Worm (Caenorhabditis elegans): Measurements from ENCODE around the gene sec-16A.1.

DNA sequence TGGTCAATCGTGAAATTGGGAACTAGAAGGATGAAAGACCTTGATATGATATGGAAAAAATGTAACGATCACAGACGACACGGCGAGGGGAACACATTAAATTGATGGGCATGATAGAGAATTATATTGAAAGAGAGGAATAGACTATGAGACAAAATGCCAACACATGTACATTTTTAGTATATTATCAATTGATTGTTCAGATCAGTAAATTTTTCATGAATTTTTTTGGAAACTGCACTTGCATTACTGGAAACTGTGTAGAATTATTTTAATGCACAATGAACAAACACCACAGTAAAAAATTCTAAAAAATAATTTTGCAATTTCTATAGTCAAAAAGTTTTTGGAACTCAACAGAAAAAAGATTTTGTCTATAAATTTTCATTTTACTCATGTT is 47.6 kb downstream of the sec-16A.1 start:
- TF ChIP-seq flt-1 (GFP tag; IDR thresholded peaks at IDR 0.05) (no peak), tab-1 (GFP tag; IDR thresholded peaks at IDR 0.05) (no peak), cog-1 (tag; optimal IDR thresholded peaks at IDR 0.05) (no peak), ref-1 (GFP tag; conservative IDR thresholded peaks at IDR 0.05) (no peak), T22C8.4 (GFP tag; IDR thresholded peaks at IDR 0.05) (no peak)
